Fruit fly (Drosophila melanogaster) whole organism, embryonic: ENCODE data around the gene CG6830.

ENCODE experiments used
- Atf3 ChIP-seq: fragments of 200-800 bp; sonication (Bioruptor generic); optimal IDR thresholded peaks from 3 replicates; lab custom pipeline; 2016; ENCODE audit warnings: missing biosample characterization, missing genetic modification characterization
- CG10366 ChIP-seq: fragments of 200-800 bp; sonication (Bioruptor generic); IDR thresholded peaks from 2 replicates; pipeline ENCODE4 v1.3.6; 2022; ENCODE audit warnings: missing biosample characterization, missing genetic modification characterization
- CG10431 ChIP-seq: fragments of 200-800 bp; sonication (Bioruptor generic); optimal IDR thresholded peaks from 3 replicates; lab custom pipeline; 2018; ENCODE audit warnings: missing biosample characterization, mild to moderate bottlenecking, missing genetic modification characterization
- CG10462 ChIP-seq: fragments of 200-800 bp; sonication (Bioruptor generic); optimal IDR thresholded peaks from 2 replicates; lab custom pipeline; 2016; ENCODE audit warnings: missing biosample characterization, missing genetic modification characterization
- CG10979 ChIP-seq: fragments of 200-800 bp; sonication (Bioruptor generic); optimal IDR thresholded peaks from 2 replicates; lab custom pipeline; 2018; ENCODE audit warnings: missing biosample characterization, mild to moderate bottlenecking, missing genetic modification characterization, moderate library complexity
- CG11504 ChIP-seq: fragments of 200-800 bp; sonication (Bioruptor generic); optimal IDR thresholded peaks from 3 replicates; lab custom pipeline; 2019; ENCODE audit warnings: missing biosample characterization, mild to moderate bottlenecking, missing genetic modification characterization, moderate library complexity
- CG12071 ChIP-seq: fragments of 200-800 bp; sonication (Bioruptor generic); optimal IDR thresholded peaks from 3 replicates; lab custom pipeline; 2018; ENCODE audit warnings: missing biosample characterization, mild to moderate bottlenecking, missing genetic modification characterization
- CG13123 ChIP-seq: fragments of 200-800 bp; sonication (Bioruptor generic); optimal IDR thresholded peaks from 2 replicates; lab custom pipeline; 2016; ENCODE audit warnings: missing biosample characterization, missing genetic modification characterization
- CG13424 ChIP-seq: fragments of 200-800 bp; sonication (Bioruptor generic); optimal IDR thresholded peaks from 2 replicates; lab custom pipeline; 2019; ENCODE audit warnings: missing biosample characterization, mild to moderate bottlenecking, missing genetic modification characterization, moderate library complexity
- CG14050 ChIP-seq: fragments of 200-800 bp; sonication (Bioruptor generic); IDR thresholded peaks from 3 replicates; pipeline ENCODE4 v1.3.6; 2022; ENCODE audit warnings: missing biosample characterization, missing genetic modification characterization
- CG1602 ChIP-seq: fragments of 200-800 bp; sonication (Bioruptor generic); optimal IDR thresholded peaks from 3 replicates; lab custom pipeline; 2016; ENCODE audit warnings: missing biosample characterization, missing genetic modification characterization
- CG16863 ChIP-seq: fragments of 200-800 bp; sonication (Bioruptor generic); optimal IDR thresholded peaks from 3 replicates; lab custom pipeline; 2016; ENCODE audit warnings: missing biosample characterization, missing genetic modification characterization
- CG17328 ChIP-seq: fragments of 200-800 bp; sonication (Bioruptor generic); IDR thresholded peaks from 2 replicates; pipeline ENCODE4 v1.3.6; 2022; ENCODE audit warnings: missing biosample characterization, missing genetic modification characterization
- CG17359 ChIP-seq: fragments of 200-800 bp; sonication (Bioruptor generic); optimal IDR thresholded peaks from 3 replicates; lab custom pipeline; 2018; ENCODE audit warnings: missing biosample characterization, mild to moderate bottlenecking, missing genetic modification characterization, moderate library complexity
- CG33557 ChIP-seq: fragments of 200-800 bp; sonication (Bioruptor generic); optimal IDR thresholded peaks from 2 replicates; lab custom pipeline; 2019; ENCODE audit warnings: missing biosample characterization, mild to moderate bottlenecking, missing genetic modification characterization, moderate library complexity
- CG5953 ChIP-seq: fragments of 200-800 bp; sonication (Bioruptor generic); IDR thresholded peaks from 2 replicates; pipeline ENCODE4 v1.3.6; 2022; ENCODE audit warnings: missing biosample characterization, missing genetic modification characterization
- CG7987 ChIP-seq: fragments of 200-800 bp; sonication (Bioruptor generic); optimal IDR thresholded peaks from 2 replicates; lab custom pipeline; 2018; ENCODE audit warnings: missing biosample characterization, mild to moderate bottlenecking, missing genetic modification characterization, moderate library complexity
- Doc3 ChIP-seq: fragments of 200-800 bp; sonication (Bioruptor generic); IDR thresholded peaks from 3 replicates; pipeline ENCODE4 v1.3.6; 2022; ENCODE audit warnings: missing biosample characterization, missing genetic modification characterization; ENCODE audit not compliant: partially characterized antibody
- E2f1 ChIP-seq: fragments of 200-800 bp; sonication (Bioruptor generic); IDR thresholded peaks from 2 replicates; pipeline ENCODE4 v1.3.6; 2022; ENCODE audit warnings: missing biosample characterization, missing genetic modification characterization
- Eip74EF ChIP-seq, 2 experiments: fragments of 200-800 bp in 1 of 2; fragments of >200 bp in 1 of 2; sonication (Bioruptor generic) in 1 of 2; optimal IDR thresholded peaks; 2 replicates each; lab custom pipeline; 2017 to 2019; ENCODE audit warnings: missing biosample characterization in 2 of 2, missing genetic modification characterization in 2 of 2, mild to moderate bottlenecking in 1 of 2, moderate library complexity in 1 of 2
- GATAe ChIP-seq: fragments of 200-800 bp; sonication (Bioruptor generic); conservative IDR thresholded peaks from 2 replicates; pipeline ENCODE4 v1.3.6; 2022; ENCODE audit warnings: missing biosample characterization, missing genetic modification characterization
- H2.0 ChIP-seq: fragments of 200-800 bp; sonication (Bioruptor generic); IDR thresholded peaks from 2 replicates; pipeline ENCODE4 v1.3.6; 2022; ENCODE audit warnings: missing biosample characterization, missing genetic modification characterization
- Hey ChIP-seq: fragments of 200-800 bp; sonication (Bioruptor generic); optimal IDR thresholded peaks from 3 replicates; lab custom pipeline; 2018; ENCODE audit warnings: missing biosample characterization, mild to moderate bottlenecking, missing genetic modification characterization
- HmgD ChIP-seq: fragments of 200-800 bp; sonication (Bioruptor generic); optimal IDR thresholded peaks from 3 replicates; lab custom pipeline; 2016; ENCODE audit warnings: missing biosample characterization, missing genetic modification characterization
- Hmx ChIP-seq: fragments of 200-800 bp; sonication (Bioruptor generic); optimal IDR thresholded peaks from 2 replicates; lab custom pipeline; 2016; ENCODE audit warnings: missing biosample characterization, missing genetic modification characterization
- MESR4 ChIP-seq: fragments of 200-800 bp; sonication (Bioruptor generic); optimal IDR thresholded peaks from 2 replicates; lab custom pipeline; 2018; ENCODE audit warnings: missing biosample characterization, mild to moderate bottlenecking, missing genetic modification characterization, moderate library complexity
- Med ChIP-seq: fragments of 200-800 bp; sonication (Bioruptor generic); peaks from one replicate; lab custom pipeline; 2016; ENCODE audit warnings: missing biosample characterization, missing genetic modification characterization, mild to moderate bottlenecking, inconsistent platforms, moderate library complexity
- Nf-YC ChIP-seq: fragments of 200-800 bp; optimal IDR thresholded peaks from 3 replicates; lab custom pipeline; 2019; ENCODE audit warnings: missing biosample characterization, mild to moderate bottlenecking, missing genetic modification characterization, moderate library complexity
- Oli ChIP-seq: fragments of 200-800 bp; sonication (Bioruptor generic); optimal IDR thresholded peaks from 2 replicates; lab custom pipeline; 2018; ENCODE audit warnings: missing biosample characterization, mild to moderate bottlenecking, missing genetic modification characterization, moderate library complexity
- Ssrp ChIP-seq: fragments of 200-800 bp; sonication (Bioruptor generic); optimal IDR thresholded peaks from 2 replicates; lab custom pipeline; 2018; ENCODE audit warnings: missing biosample characterization, mild to moderate bottlenecking, missing genetic modification characterization, moderate library complexity
- ap ChIP-seq: fragments of 200-800 bp; sonication (Bioruptor generic); IDR thresholded peaks from 2 replicates; pipeline ENCODE4 v1.3.6; 2022; ENCODE audit warnings: missing biosample characterization, missing genetic modification characterization
- ara ChIP-seq: fragments of 200-800 bp; sonication (Bioruptor generic); IDR thresholded peaks from 2 replicates; pipeline ENCODE4 v1.3.6; 2022; ENCODE audit warnings: missing biosample characterization, missing genetic modification characterization
- ci ChIP-seq: fragments of 200-800 bp; sonication (Bioruptor generic); IDR thresholded peaks from 3 replicates; pipeline ENCODE4 v1.3.6; 2022; ENCODE audit warnings: missing biosample characterization, missing genetic modification characterization
- croc ChIP-seq: fragments of 200-800 bp; sonication (Bioruptor generic); conservative IDR thresholded peaks from 3 replicates; pipeline ENCODE4 v1.3.6; 2022; ENCODE audit warnings: missing biosample characterization, missing genetic modification characterization
- cwo ChIP-seq: fragments of 200-800 bp; sonication (Bioruptor generic); optimal IDR thresholded peaks from 3 replicates; lab custom pipeline; 2017; ENCODE audit warnings: missing biosample characterization, missing genetic modification characterization, mild to moderate bottlenecking, moderate library complexity, missing genetic modification reagents
- disco-r ChIP-seq: fragments of 200-800 bp; sonication (Bioruptor generic); optimal IDR thresholded peaks from 2 replicates; lab custom pipeline; 2016; ENCODE audit warnings: missing biosample characterization, missing genetic modification characterization
- ewg ChIP-seq: fragments of 200-800 bp; sonication (Bioruptor generic); optimal IDR thresholded peaks from 3 replicates; lab custom pipeline; 2017; ENCODE audit warnings: mild to moderate bottlenecking, missing biosample characterization, missing genetic modification reagents, missing genetic modification characterization
- fd3F ChIP-seq: fragments of 200-800 bp; sonication (Bioruptor generic); optimal IDR thresholded peaks from 2 replicates; lab custom pipeline; 2018; ENCODE audit warnings: missing biosample characterization, mild to moderate bottlenecking, missing genetic modification characterization, moderate library complexity
- grn ChIP-seq: fragments of 200-800 bp; sonication (Bioruptor generic); optimal IDR thresholded peaks from 3 replicates; lab custom pipeline; 2017; ENCODE audit warnings: missing biosample characterization, missing genetic modification characterization
- jigr1 ChIP-seq: fragments of 200-800 bp; sonication (Bioruptor generic); IDR thresholded peaks from 3 replicates; pipeline ENCODE4 v1.3.6; 2022; ENCODE audit warnings: missing biosample characterization, missing genetic modification characterization
- ken ChIP-seq: fragments of 200-800 bp; sonication (Bioruptor generic); IDR thresholded peaks from 3 replicates; pipeline ENCODE4 v1.3.6; 2022; ENCODE audit warnings: missing biosample characterization, missing genetic modification characterization
- lov ChIP-seq, 2 experiments: fragments of 200-800 bp in 1 of 2; fragments of >200 bp in 1 of 2; sonication (Bioruptor generic) in 1 of 2; IDR thresholded peaks in 1 of 2; optimal IDR thresholded peaks in 1 of 2; 2 replicates in 1 of 2; 3 replicates in 1 of 2; pipeline versions ENCODE4 v1.3.6 to Lab custom; 2017 to 2022; ENCODE audit warnings: missing biosample characterization in 1 of 2, missing genetic modification characterization in 1 of 2
- luna ChIP-seq: fragments of 200-800 bp; sonication (Bioruptor generic); optimal IDR thresholded peaks from 2 replicates; lab custom pipeline; 2016; ENCODE audit warnings: missing biosample characterization, missing genetic modification characterization
- nau ChIP-seq: fragments of 200-800 bp; sonication (Bioruptor generic); optimal IDR thresholded peaks from 3 replicates; lab custom pipeline; 2017; ENCODE audit warnings: missing biosample characterization, mild to moderate bottlenecking, missing genetic modification characterization, missing genetic modification reagents
- otp ChIP-seq: fragments of 200-800 bp; sonication (Bioruptor generic); IDR thresholded peaks from 3 replicates; pipeline ENCODE4, ENCODE4 v1.3.6; 2022; ENCODE audit warnings: missing biosample characterization, missing genetic modification characterization
- pzg ChIP-seq: fragments of 200-800 bp; sonication (Bioruptor generic); optimal IDR thresholded peaks from 3 replicates; lab custom pipeline; 2018; ENCODE audit warnings: missing biosample characterization, mild to moderate bottlenecking, missing genetic modification characterization, moderate library complexity
- sim ChIP-seq: fragments of 200-800 bp; sonication (Bioruptor generic); IDR thresholded peaks from 2 replicates; pipeline ENCODE4 v1.3.6; 2022; ENCODE audit warnings: missing biosample characterization, missing genetic modification characterization
- sna ChIP-seq: fragments of 200-800 bp; sonication (Bioruptor generic); IDR thresholded peaks from 2 replicates; pipeline ENCODE4 v1.3.6; 2022; ENCODE audit warnings: missing biosample characterization, missing genetic modification characterization; ENCODE audit not compliant: partially characterized antibody
- sqz ChIP-seq: fragments of 200-800 bp; sonication (Bioruptor generic); optimal IDR thresholded peaks from 3 replicates; lab custom pipeline; 2018; ENCODE audit warnings: missing biosample characterization, mild to moderate bottlenecking, missing genetic modification characterization
- sug ChIP-seq: fragments of 200-800 bp; optimal IDR thresholded peaks from 2 replicates; lab custom pipeline; 2019; ENCODE audit warnings: missing biosample characterization, mild to moderate bottlenecking, missing genetic modification characterization, moderate library complexity
- yki ChIP-seq: fragments of >200 bp; optimal IDR thresholded peaks from 3 replicates; lab custom pipeline; 2018
- zen ChIP-seq: fragments of 200-800 bp; sonication (Bioruptor generic); optimal IDR thresholded peaks from 3 replicates; lab custom pipeline; 2018; ENCODE audit warnings: missing biosample characterization, mild to moderate bottlenecking, missing genetic modification characterization, moderate library complexity

Gene CG6830

DNA sequence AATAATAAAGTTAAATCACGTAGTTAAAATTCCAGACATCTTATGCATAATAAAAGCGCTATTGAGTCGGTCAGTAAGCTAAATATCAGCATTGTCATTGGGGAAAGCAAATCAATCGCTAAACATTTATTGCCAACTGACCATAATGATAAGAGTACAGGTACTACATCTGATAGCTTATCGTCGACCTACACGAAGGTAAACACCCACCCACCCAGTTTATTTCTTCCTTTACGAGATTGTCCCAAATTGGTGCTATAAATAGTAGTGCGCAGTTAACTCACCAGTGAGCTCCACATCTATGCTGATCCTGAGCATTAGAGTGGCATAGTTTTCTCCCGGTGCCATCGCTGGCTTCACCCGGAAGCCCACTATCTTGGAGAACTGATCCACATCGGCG is 467 bp downstream of the CG6830 start (continued):
- TF ChIP-seq Atf3 (no peak), grn (GFP tag; lab: Kevin White, UChicago) (peak; percentile 42), luna (GFP tag; lab: Kevin White, UChicago) (no peak), GATAe (GFP tag; lab: Robert Waterston, UW) (peak; percentile 51), CG7987 (GFP tag; lab: Kevin White, UChicago) (no peak), HmgD (GFP tag; lab: Kevin White, UChicago) (no peak), CG10366 (GFP tag; lab: Robert Waterston, UW) (no peak), ap (GFP tag; lab: Robert Waterston, UW) (no peak), CG33557 (GFP tag; lab: Kevin White, UChicago) (no peak), Nf-YC (tag; lab: Kevin White, UChicago) (no peak), croc (GFP tag; lab: Robert Waterston, UW) (no peak), E2f1 (GFP tag; lab: Robert Waterston, UW) (no peak), H2.0 (GFP tag; lab: Robert Waterston, UW) (no peak), CG13424 (no peak), MESR4 (GFP tag; lab: Kevin White, UChicago) (no peak), ken (no peak), CG1602 (GFP tag; lab: Kevin White, UChicago) (no peak), Hey (tag; lab: Kevin White, UChicago) (no peak), sna (GFP tag; lab: Robert Waterston, UW) (no peak), disco-r (GFP tag; lab: Kevin White, UChicago) (no peak), fd3F (GFP tag; lab: Kevin White, UChicago) (no peak), CG17328 (GFP tag; lab: Robert Waterston, UW) (no peak), CG13123 (no peak), CG11504 (no peak), Eip74EF (GFP tag; optimal IDR thresholded peaks at IDR 0.05; lab: Kevin White, UChicago) (no peak), ara (GFP tag; lab: Robert Waterston, UW) (no peak), sqz (GFP tag; lab: Kevin White, UChicago) (no peak), Doc3 (GFP tag; lab: Robert Waterston, UW) (no peak), CG10979 (tag; lab: Kevin White, UChicago) (no peak), Oli (tag; lab: Kevin White, UChicago) (no peak), CG14050 (GFP tag; lab: Robert Waterston, UW) (no peak), otp (GFP tag; lab: Robert Waterston, UW) (no peak), cwo (no peak), ci (GFP tag; lab: Robert Waterston, UW) (no peak), zen (tag; lab: Kevin White, UChicago) (no peak), Hmx (GFP tag; lab: Kevin White, UChicago) (no peak), lov (optimal IDR thresholded peaks at IDR 0.05; lab: Kevin White, UChicago) (no peak), lov (GFP tag; IDR thresholded peaks at IDR 0.05; lab: Robert Waterston, UW) (no peak), jigr1 (GFP tag; lab: Robert Waterston, UW) (no peak), Ssrp (tag; lab: Kevin White, UChicago) (no peak), nau (no peak), CG5953 (GFP tag; lab: Robert Waterston, UW) (no peak), Med (peak; percentile 2), CG10431 (GFP tag; lab: Kevin White, UChicago) (no peak), pzg (GFP tag; lab: Kevin White, UChicago) (no peak), CG10462 (GFP tag; lab: Kevin White, UChicago) (no peak), sug (tag; lab: Kevin White, UChicago) (peak; percentile 97), sim (GFP tag; lab: Robert Waterston, UW) (no peak), yki (lab: Kevin White, UChicago) (no peak), CG17359 (tag; lab: Kevin White, UChicago) (no peak), ewg (no peak), CG16863 (GFP tag; lab: Kevin White, UChicago) (no peak), CG12071 (GFP tag; lab: Kevin White, UChicago) (peak; percentile 10)
